Worm (Caenorhabditis elegans): ENCODE results near the gene vps-35.

- no peak for TF ChIP-seq unc-62 (GFP tag; optimal IDR thresholded peaks at IDR 0.05)
- no peak for TF ChIP-seq zag-1 (tag; optimal IDR thresholded peaks at IDR 0.05)
- no peak for TF ChIP-seq nhr-43 (tag; optimal IDR thresholded peaks at IDR 0.05; ENCODE audit: poor library complexity, severe bottlenecking)
- TF ChIP-seq snpc-4 (tag; optimal IDR thresholded peaks at IDR 0.05) = no peak
- no peak for TF ChIP-seq unc-39 (tag; optimal IDR thresholded peaks at IDR 0.05)
- TF ChIP-seq R02D3.7 (tag; optimal IDR thresholded peaks at IDR 0.05) = no peak
- TF ChIP-seq mdl-1 (tag; optimal IDR thresholded peaks at IDR 0.05) = no peak
- no peak for TF ChIP-seq nhr-77 (tag; optimal IDR thresholded peaks at IDR 0.05)
- TF ChIP-seq fkh-10 (GFP tag; optimal IDR thresholded peaks at IDR 0.05) = peak; percentile 54
- no peak for TF ChIP-seq lin-15B (tag; optimal IDR thresholded peaks at IDR 0.05)
- no peak for TF ChIP-seq nhr-237 (tag; optimal IDR thresholded peaks at IDR 0.05)
- TF ChIP-seq nhr-76 (tag; optimal IDR thresholded peaks at IDR 0.05) = no peak
Measured at ce11 chrII:5957803-5958367, 50.3 kb downstream of the vps-35 start.

Measured in whole organism, L3 larva.